Worm (Caenorhabditis elegans): Measurements from ENCODE around the gene srw-72.
A peak's percentile ranks its signal among the peaks of the same experiment; 100 is the strongest.

The srw-72 gene

ce11 chrV:17512763-17513162 is 45.9 kb downstream of the srw-72 start:
- TF ChIP-seq ceh-13 (GFP tag; optimal IDR thresholded peaks at IDR 0.05), result no peak
- no peak for TF ChIP-seq pes-1 (GFP tag; IDR thresholded peaks at IDR 0.05)
- no peak for TF ChIP-seq ceh-36 (tag; optimal IDR thresholded peaks at IDR 0.05)
- TF ChIP-seq ets-7 (tag; optimal IDR thresholded peaks at IDR 0.05), result no peak
- no peak for TF ChIP-seq flt-1 (GFP tag; IDR thresholded peaks at IDR 0.05)
- no peak for TF ChIP-seq hmbx-1 (tag; optimal IDR thresholded peaks at IDR 0.05)
- TF ChIP-seq scrt-1 (GFP tag; IDR thresholded peaks at IDR 0.05), result no peak

ce11 chrV:17513831-17514230 is 47.0 kb downstream of the srw-72 start:
- TF ChIP-seq hnd-1 (tag; optimal IDR thresholded peaks at IDR 0.05) (no peak), F13C5.2 (tag; optimal IDR thresholded peaks at IDR 0.05) (no peak), B0310.2 (tag; optimal IDR thresholded peaks at IDR 0.05) (no peak), ceh-13 (GFP tag; optimal IDR thresholded peaks at IDR 0.05) (no peak), ets-7 (tag; optimal IDR thresholded peaks at IDR 0.05) (no peak), pes-1 (GFP tag; IDR thresholded peaks at IDR 0.05) (peak; percentile 51; the same call in 1 of the 2 replicates), tbx-37 (GFP tag; conservative IDR thresholded peaks at IDR 0.05) (0 out of 2 replicates have a peak, but pooled peaks have one; percentile 8)

Measured in whole organism, early embryonic.